Fruit fly (Drosophila melanogaster): Measurements from ENCODE around the gene Edc3.

- TF ChIP-seq CG8478 (optimal IDR thresholded peaks at IDR 0.05) (no peak), CTCF (optimal IDR thresholded peaks at IDR 0.05) (no peak)
These were observed 38.0 kb downstream of the Edc3 start for dm6 chr3L:17491646-17492045.

All from S2 (cell line).